Worm (Caenorhabditis elegans) whole organism, L4 larva: ENCODE results near the gene F20D6.9.

ENCODE experiments used
- Y5F2A.4 ChIP-seq: fragments of 200-800 bp; sonication (Bioruptor generic); optimal IDR thresholded peaks from 2 replicates; lab custom pipeline; 2018; ENCODE audit warnings: mild to moderate bottlenecking, missing genetic modification characterization, missing compliant biosample characterization
- ceh-82 ChIP-seq: sonication (generic microtip); optimal IDR thresholded peaks from 2 replicates; lab custom pipeline; 2017; ENCODE audit warnings: missing biosample characterization, missing genetic modification characterization
- dve-1 ChIP-seq: sonication (generic microtip); optimal IDR thresholded peaks from 2 replicates; lab custom pipeline; 2017; ENCODE audit warnings: antibody characterized with exemption, mild to moderate bottlenecking, missing genetic modification characterization, missing compliant biosample characterization; ENCODE audit not compliant: insufficient read depth
- hmg-1.1 ChIP-seq: fragments of 200-800 bp; sonication (Bioruptor generic); IDR thresholded peaks from 2 replicates; pipeline ENCODE4 v1.3.6; 2022; ENCODE audit warnings: missing genetic modification reagents, missing genetic modification characterization, missing compliant biosample characterization
- lin-13 ChIP-seq: fragments of 150-350 bp; optimal IDR thresholded peaks from 2 replicates; lab custom pipeline; 2014; ENCODE audit warnings: missing biosample characterization, missing genetic modification reagents, missing genetic modification characterization
- lir-3 ChIP-seq: sonication (generic microtip); optimal IDR thresholded peaks from 2 replicates; lab custom pipeline; 2016; ENCODE audit warnings: mild to moderate bottlenecking, missing genetic modification characterization, missing compliant biosample characterization
- mdl-1 ChIP-seq, 2 experiments: fragments of 150-350 bp in 1 of 2; sonication (generic microtip) in 1 of 2; optimal IDR thresholded peaks; 2 replicates each; lab custom pipeline; 2014 to 2017; ENCODE audit warnings: missing biosample characterization in 2 of 2, missing genetic modification characterization in 2 of 2
- php-3 ChIP-seq: fragments of 200-800 bp; sonication (Bioruptor generic); IDR thresholded peaks from 2 replicates; pipeline ENCODE4 v1.3.6; 2022; ENCODE audit warnings: missing genetic modification reagents, missing genetic modification characterization, missing compliant biosample characterization
- ztf-11 ChIP-seq: fragments of 150-350 bp; optimal IDR thresholded peaks from 2 replicates; lab custom pipeline; 2014; ENCODE audit warnings: missing biosample characterization, missing genetic modification characterization

ce11 chrV:8188421-8188820 lies 11.2 kb upstream of the F20D6.9 start, which contains the start of gene F20D6.15:
- TF ChIP-seq hmg-1.1 (GFP tag; lab: Robert Waterston, UW) (no peak), php-3 (GFP tag; lab: Robert Waterston, UW) (no peak), lin-13 (no peak), Y5F2A.4 (GFP tag; lab: Kevin White, UChicago) (no peak), dve-1 (tag; lab: Kevin White, UChicago) (no peak), mdl-1 (tag; optimal IDR thresholded peaks at IDR 0.05; lab: Kevin White, UChicago) (no peak), ceh-82 (no peak), ztf-11 (tag; lab: Kevin White, UChicago) (no peak), lir-3 (no peak)
